Worm (Caenorhabditis elegans) whole organism, L4 larva: ENCODE measurements around the gene pgph-2.

Experiments
- hmg-1.1 ChIP-seq: fragments of 200-800 bp; sonication (Bioruptor generic); IDR thresholded peaks from 2 replicates; pipeline ENCODE4 v1.3.6; 2022; ENCODE audit warnings: missing genetic modification reagents, missing genetic modification characterization, missing compliant biosample characterization
- nhr-11 ChIP-seq: fragments of 150-350 bp; optimal IDR thresholded peaks from 2 replicates; lab custom pipeline; 2014; ENCODE audit warnings: missing biosample characterization, missing genetic modification characterization

DNA sequence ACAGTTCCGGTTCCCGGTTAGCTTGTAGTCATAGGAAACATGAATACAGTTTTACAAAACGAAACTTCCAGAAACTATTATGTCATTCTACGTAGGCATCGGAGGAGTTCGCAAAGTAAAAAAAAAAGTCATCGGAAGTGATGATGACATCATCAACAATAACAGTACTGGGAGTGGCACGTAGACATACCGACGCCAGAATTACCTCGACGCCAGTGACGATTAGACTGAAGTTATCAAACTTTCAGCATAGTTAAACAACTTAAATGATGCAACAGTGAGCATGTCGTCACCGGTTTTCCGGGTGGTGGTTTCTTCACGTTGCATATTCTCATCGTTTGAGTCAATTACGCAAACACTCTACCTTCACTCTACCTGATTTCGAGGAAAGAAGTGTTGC lies 55.5 kb downstream of the pgph-2 start:
- TF ChIP-seq hmg-1.1 (no peak), nhr-11 (tag; lab: Kevin White, UChicago) (no peak)
